2 fruit fly cellular contexts compared by ENCODE assay signal in genomic region chr3L:6262644-6263404, dm6.
A peak's percentile ranks its signal among the peaks of the same experiment; 100 is the strongest.
TF ChIP-seq lines count a peak whose summit lies in the region.

Ldh (minus strand) TSS chr3L:6262694.

TF ChIP-seq in whole organism, embryonic, 481 proteins besides CTCF, POLR2A, EP300 and RAD21 (continued from another document and continues in another):
- TF ChIP-seq CG7928 (GFP tag; optimal IDR thresholded peaks at IDR 0.05; lab: Kevin White, UChicago), result peak; percentile 63
- no peak for TF ChIP-seq Tbp (GFP tag; optimal IDR thresholded peaks at IDR 0.05; lab: Kevin White, UChicago)
- no peak for TF ChIP-seq vnd (GFP tag; IDR thresholded peaks at IDR 0.05; lab: Robert Waterston, UW; ENCODE audit: partially characterized antibody)
- TF ChIP-seq lov (optimal IDR thresholded peaks at IDR 0.05; lab: Kevin White, UChicago), result no peak
- peak; percentile 84 for TF ChIP-seq lov (GFP tag; IDR thresholded peaks at IDR 0.05; lab: Robert Waterston, UW)
- TF ChIP-seq sd (tag; optimal IDR thresholded peaks at IDR 0.05; lab: Kevin White, UChicago), result peak; percentile 88
- peak; percentile 81 for TF ChIP-seq Camta (GFP tag; optimal IDR thresholded peaks at IDR 0.05; lab: Kevin White, UChicago)
- TF ChIP-seq nau (GFP tag; optimal IDR thresholded peaks at IDR 0.05; lab: Kevin White, UChicago), result peak; percentile 94
- peak; percentile 99 for TF ChIP-seq CG12391 (tag; optimal IDR thresholded peaks at IDR 0.05; lab: Kevin White, UChicago)
- TF ChIP-seq tna (GFP tag; IDR thresholded peaks at IDR 0.05; lab: Robert Waterston, UW; ENCODE audit: partially characterized antibody), result no peak
- TF ChIP-seq Dbx (GFP tag; IDR thresholded peaks at IDR 0.05; lab: Robert Waterston, UW), result peak; percentile 91
- TF ChIP-seq p53 (GFP tag; optimal IDR thresholded peaks at IDR 0.05; lab: Kevin White, UChicago), result peak; percentile 23
- TF ChIP-seq br (optimal IDR thresholded peaks at IDR 0.05; lab: Kevin White, UChicago), result no peak
- peak; percentile 80 for TF ChIP-seq ro (GFP tag; IDR thresholded peaks at IDR 0.05; lab: Robert Waterston, UW)
- peak; percentile 75 for TF ChIP-seq CG11085 (GFP tag; IDR thresholded peaks at IDR 0.05; lab: Robert Waterston, UW)
- TF ChIP-seq Ets65A (GFP tag; lab: Kevin White, UChicago), result peak; percentile 97
- TF ChIP-seq CG12942 (GFP tag; optimal IDR thresholded peaks at IDR 0.05; lab: Kevin White, UChicago), result peak; percentile 91
- peak; percentile 92 for TF ChIP-seq CG12219 (GFP tag; optimal IDR thresholded peaks at IDR 0.05; lab: Kevin White, UChicago)
- TF ChIP-seq CG17568 (GFP tag; optimal IDR thresholded peaks at IDR 0.05; lab: Kevin White, UChicago), result peak; percentile 92
- TF ChIP-seq Pdp1 (GFP tag; optimal IDR thresholded peaks at IDR 0.05; lab: Kevin White, UChicago), result peak; percentile 81
- peak; percentile 99 for TF ChIP-seq CG9727 (GFP tag; optimal IDR thresholded peaks at IDR 0.05; lab: Kevin White, UChicago)
- TF ChIP-seq D19B (GFP tag; optimal IDR thresholded peaks at IDR 0.05; lab: Kevin White, UChicago), result peak; percentile 82
- peak; percentile 74 for TF ChIP-seq Atf3 (GFP tag; optimal IDR thresholded peaks at IDR 0.05; lab: Kevin White, UChicago)
- TF ChIP-seq Hr78 (GFP tag; optimal IDR thresholded peaks at IDR 0.05; lab: Kevin White, UChicago), result peak in 1 of 2 experiments; percentile 90
- peak; percentile 93 for TF ChIP-seq fd3F (GFP tag; optimal IDR thresholded peaks at IDR 0.05; lab: Kevin White, UChicago)
- no peak for TF ChIP-seq CG34224 (GFP tag; IDR thresholded peaks at IDR 0.05; lab: Robert Waterston, UW; ENCODE audit: partially characterized antibody)
- TF ChIP-seq CG34422 (GFP tag; IDR thresholded peaks at IDR 0.05; lab: Robert Waterston, UW), result peak; percentile 93
- peak; percentile 93 for TF ChIP-seq Spps (tag; optimal IDR thresholded peaks at IDR 0.05; lab: Kevin White, UChicago)
- TF ChIP-seq gsb (GFP tag; IDR thresholded peaks at IDR 0.05; lab: Robert Waterston, UW), result peak; percentile 79
- TF ChIP-seq crc (GFP tag; optimal IDR thresholded peaks at IDR 0.05; lab: Kevin White, UChicago), result peak; percentile 63
- TF ChIP-seq kay (GFP tag; optimal IDR thresholded peaks at IDR 0.05; lab: Kevin White, UChicago), result peak; percentile 90
- peak; percentile 78 for TF ChIP-seq CG7987 (GFP tag; optimal IDR thresholded peaks at IDR 0.05; lab: Kevin White, UChicago)
- peak; percentile 81 for TF ChIP-seq H15 (GFP tag; IDR thresholded peaks at IDR 0.05; lab: Robert Waterston, UW)
- peak; percentile 83 for TF ChIP-seq CG14014 (GFP tag; IDR thresholded peaks at IDR 0.05; lab: Robert Waterston, UW)
- peak; percentile 93 for TF ChIP-seq D19A (tag; optimal IDR thresholded peaks at IDR 0.05; lab: Kevin White, UChicago)
- peak; percentile 96 for TF ChIP-seq phol (tag; optimal IDR thresholded peaks at IDR 0.05; lab: Kevin White, UChicago)
- peak; percentile 80 for TF ChIP-seq Mrtf (GFP tag; IDR thresholded peaks at IDR 0.05; lab: Robert Waterston, UW)
- peak; percentile 76 for TF ChIP-seq CG5953 (GFP tag; IDR thresholded peaks at IDR 0.05; lab: Robert Waterston, UW)
- TF ChIP-seq CG10147 (GFP tag; optimal IDR thresholded peaks at IDR 0.05; lab: Kevin White, UChicago), result peak; percentile 97
- no peak for TF ChIP-seq CG14965 (GFP tag; optimal IDR thresholded peaks at IDR 0.05; lab: Kevin White, UChicago; ENCODE audit: borderline replicate concordance)
- peak; percentile 98 for TF ChIP-seq zen (tag; optimal IDR thresholded peaks at IDR 0.05; lab: Kevin White, UChicago)
- peak; percentile 95 for TF ChIP-seq B-H2 (GFP tag; optimal IDR thresholded peaks at IDR 0.05; lab: Kevin White, UChicago)
- TF ChIP-seq CG11398 (GFP tag; optimal IDR thresholded peaks at IDR 0.05; lab: Kevin White, UChicago), result peak; percentile 66
- peak; percentile 58; the same call in 1 of the 3 replicates for TF ChIP-seq jigr1 (GFP tag; IDR thresholded peaks at IDR 0.05; lab: Robert Waterston, UW)
- peak; percentile 80 for TF ChIP-seq Bdp1 (GFP tag; optimal IDR thresholded peaks at IDR 0.05; lab: Kevin White, UChicago)
- peak; percentile 78 for TF ChIP-seq dan (GFP tag; IDR thresholded peaks at IDR 0.05; lab: Robert Waterston, UW)
- peak; percentile 62 for TF ChIP-seq CG33213 (GFP tag; optimal IDR thresholded peaks at IDR 0.05; lab: Kevin White, UChicago)
- no peak for TF ChIP-seq her (GFP tag; optimal IDR thresholded peaks at IDR 0.05; lab: Kevin White, UChicago)
- TF ChIP-seq nerfin-1 (tag; optimal IDR thresholded peaks at IDR 0.05; lab: Kevin White, UChicago), result peak; percentile 96
- TF ChIP-seq ac (GFP tag; optimal IDR thresholded peaks at IDR 0.05; lab: Kevin White, UChicago), result peak; percentile 97
- TF ChIP-seq chinmo (GFP tag; IDR thresholded peaks at IDR 0.05; lab: Robert Waterston, UW; ENCODE audit: partially characterized antibody), result no peak
- peak; percentile 92 for TF ChIP-seq CG12769 (tag; optimal IDR thresholded peaks at IDR 0.05; lab: Kevin White, UChicago)
- 0 out of 2 replicates have a peak, but pooled peaks have one; percentile 27 for TF ChIP-seq GATAe (GFP tag; conservative IDR thresholded peaks at IDR 0.05; lab: Robert Waterston, UW)
- TF ChIP-seq sob (GFP tag; IDR thresholded peaks at IDR 0.05; lab: Robert Waterston, UW), result peak; percentile 93
- TF ChIP-seq inv (GFP tag; IDR thresholded peaks at IDR 0.05; lab: Robert Waterston, UW; ENCODE audit: partially characterized antibody), result no peak
- peak; percentile 87 for TF ChIP-seq Max (GFP tag; optimal IDR thresholded peaks at IDR 0.05; lab: Kevin White, UChicago)
- TF ChIP-seq CG8478 (optimal IDR thresholded peaks at IDR 0.05; lab: Kevin White, UChicago), result no peak
- no peak for TF ChIP-seq CG14860 (GFP tag; IDR thresholded peaks at IDR 0.05; lab: Robert Waterston, UW; ENCODE audit: partially characterized antibody)
- TF ChIP-seq fu2 (GFP tag; optimal IDR thresholded peaks at IDR 0.05; lab: Kevin White, UChicago), result peak; percentile 67
- TF ChIP-seq CG10979 (tag; optimal IDR thresholded peaks at IDR 0.05; lab: Kevin White, UChicago), result peak; percentile 98
- peak; percentile 84 for TF ChIP-seq Hmx (GFP tag; optimal IDR thresholded peaks at IDR 0.05; lab: Kevin White, UChicago)
- peak; percentile 88 for TF ChIP-seq Lhr (GFP tag; optimal IDR thresholded peaks at IDR 0.05; lab: Kevin White, UChicago)
- peak; percentile 83 for TF ChIP-seq otp (GFP tag; IDR thresholded peaks at IDR 0.05; lab: Robert Waterston, UW)
- peak; percentile 82 for TF ChIP-seq CG34376 (GFP tag; optimal IDR thresholded peaks at IDR 0.05; lab: Kevin White, UChicago)
- TF ChIP-seq slou (GFP tag; optimal IDR thresholded peaks at IDR 0.05; lab: Kevin White, UChicago), result peak; percentile 91

TF ChIP-seq in whole organism, prepupa, 60 proteins besides CTCF, POLR2A, EP300 and RAD21 (continued from another document):
- TF ChIP-seq vri (GFP tag; optimal IDR thresholded peaks at IDR 0.05; lab: Kevin White, UChicago) (peak; percentile 93), ss (GFP tag; optimal IDR thresholded peaks at IDR 0.05; lab: Kevin White, UChicago) (peak; percentile 95 to 96), CG15336 (GFP tag; IDR thresholded peaks at IDR 0.05; lab: Robert Waterston, UW) (peak; percentile 99), Sox14 (GFP tag; optimal IDR thresholded peaks at IDR 0.05; lab: Kevin White, UChicago) (peak; percentile 95), Hr4 (GFP tag; optimal IDR thresholded peaks at IDR 0.05; lab: Kevin White, UChicago) (peak; percentile 98), Eip93F (GFP tag; optimal IDR thresholded peaks at IDR 0.05; lab: Kevin White, UChicago) (peak; percentile 92), salr (GFP tag; optimal IDR thresholded peaks at IDR 0.05; lab: Kevin White, UChicago) (peak; percentile 71 to 97), fd85E (GFP tag; optimal IDR thresholded peaks at IDR 0.05; lab: Kevin White, UChicago) (peak; percentile 71)
